Fruit fly (Drosophila melanogaster): ENCODE data around the gene CG31626.

The CG31626 gene

DNA sequence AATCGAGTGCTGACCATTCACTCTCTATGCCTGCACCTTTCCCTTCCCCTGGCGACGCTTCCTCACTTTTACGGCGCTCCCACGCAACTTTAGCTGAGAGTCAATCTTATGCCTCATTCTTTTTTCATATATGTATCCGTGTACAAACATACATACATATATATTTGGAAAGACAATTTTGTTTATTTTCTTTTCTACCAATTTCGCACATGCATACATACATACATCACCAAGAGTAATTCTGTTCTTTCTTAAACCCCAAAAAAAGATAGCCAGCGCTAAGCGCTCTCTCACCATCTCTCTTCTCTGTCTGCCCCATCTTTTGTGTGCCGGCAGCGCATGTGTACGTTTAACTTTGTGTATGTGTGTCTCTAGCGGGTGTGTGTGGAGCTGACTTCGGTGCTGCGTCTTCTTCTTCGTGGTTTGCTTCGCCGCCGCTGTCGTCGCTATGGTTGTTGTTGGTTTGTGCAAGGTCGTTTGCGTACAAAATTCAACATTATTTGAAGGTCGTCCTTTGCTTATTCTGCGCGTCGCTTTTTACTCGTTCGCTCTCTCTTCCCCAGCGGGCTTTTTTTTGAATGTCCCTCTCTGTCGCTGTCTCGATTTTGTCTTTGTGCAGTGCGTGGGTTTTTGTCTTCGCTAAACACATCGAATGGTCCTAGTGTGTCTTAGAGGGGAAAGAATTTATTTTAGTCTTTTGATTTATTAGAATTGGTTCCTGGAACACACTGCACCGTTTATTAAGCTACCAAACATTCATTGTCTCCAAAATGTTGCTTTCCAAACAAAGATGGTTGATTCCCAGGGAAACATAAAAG, 14.2 kb upstream of the CG31626 start (continued):
- TF ChIP-seq Xrp1 (GFP tag; IDR thresholded peaks at IDR 0.05) (no peak), ssp (GFP tag; IDR thresholded peaks at IDR 0.05) (no peak), CG6765 (GFP tag; optimal IDR thresholded peaks at IDR 0.05) (no peak), CG10147 (GFP tag; optimal IDR thresholded peaks at IDR 0.05) (no peak), CG15011 (GFP tag; optimal IDR thresholded peaks at IDR 0.05) (no peak), sug (tag; optimal IDR thresholded peaks at IDR 0.05) (peak; percentile 56), CG6689 (GFP tag; IDR thresholded peaks at IDR 0.05) (0 out of 2 replicates have a peak, but pooled peaks have one; percentile 16), CG30020 (tag; optimal IDR thresholded peaks at IDR 0.05) (no peak), CG17829 (tag; optimal IDR thresholded peaks at IDR 0.05) (peak; percentile 17), CG2678 (tag; optimal IDR thresholded peaks at IDR 0.05) (no peak), CG14441 (GFP tag; IDR thresholded peaks at IDR 0.05) (no peak), br (optimal IDR thresholded peaks at IDR 0.05) (no peak), zf30C (GFP tag; optimal IDR thresholded peaks at IDR 0.05) (no peak), trem (tag; optimal IDR thresholded peaks at IDR 0.05) (no peak), CG13296 (GFP tag; optimal IDR thresholded peaks at IDR 0.05) (no peak), PHDP (tag; optimal IDR thresholded peaks at IDR 0.05) (no peak), CG6683 (GFP tag; optimal IDR thresholded peaks at IDR 0.05) (no peak), rib (GFP tag; IDR thresholded peaks at IDR 0.05) (peak; percentile 66; the same call in 1 of the 2 replicates), CG9727 (GFP tag; optimal IDR thresholded peaks at IDR 0.05) (no peak), CG2875 (GFP tag; optimal IDR thresholded peaks at IDR 0.05) (no peak), HLH54F (GFP tag; optimal IDR thresholded peaks at IDR 0.05) (no peak), al (GFP tag; IDR thresholded peaks at IDR 0.05) (no peak), CG4820 (GFP tag; optimal IDR thresholded peaks at IDR 0.05) (no peak), CG32767 (GFP tag; IDR thresholded peaks at IDR 0.05) (peak; percentile 63; the same call in 1 of the 2 replicates), CG9932 (GFP tag; IDR thresholded peaks at IDR 0.05) (no peak), ERR (GFP tag; optimal IDR thresholded peaks at IDR 0.05) (peak; percentile 96), CG5180 (GFP tag; optimal IDR thresholded peaks at IDR 0.05) (peak; percentile 28), CG14860 (GFP tag; IDR thresholded peaks at IDR 0.05; ENCODE audit: partially characterized antibody) (no peak), CG18262 (tag; optimal IDR thresholded peaks at IDR 0.05) (no peak), Lpt (GFP tag; optimal IDR thresholded peaks at IDR 0.05) (no peak), HLH4C (GFP tag; IDR thresholded peaks at IDR 0.05; ENCODE audit: partially characterized antibody) (no peak), Abd-B (GFP tag; optimal IDR thresholded peaks at IDR 0.05) (no peak), MBD-R2 (GFP tag; IDR thresholded peaks at IDR 0.05) (no peak; the same call in 1 of the 2 replicates), az2 (GFP tag; optimal IDR thresholded peaks at IDR 0.05) (no peak), Mrtf (GFP tag; IDR thresholded peaks at IDR 0.05) (no peak), emc (GFP tag; optimal IDR thresholded peaks at IDR 0.05) (no peak), Sry-δ (GFP tag; optimal IDR thresholded peaks at IDR 0.05) (peak; percentile 19), nmo (GFP tag; optimal IDR thresholded peaks at IDR 0.05) (no peak), jing (GFP tag; optimal IDR thresholded peaks at IDR 0.05) (no peak), CG8359 (GFP tag; optimal IDR thresholded peaks at IDR 0.05; ENCODE audit: borderline replicate concordance) (no peak), CG10654 (GFP tag; optimal IDR thresholded peaks at IDR 0.05) (no peak), h (optimal IDR thresholded peaks at IDR 0.05) (no peak), run (tag; optimal IDR thresholded peaks at IDR 0.05) (peak; percentile 16), Ssrp (tag; optimal IDR thresholded peaks at IDR 0.05) (no peak), fd64A (GFP tag; optimal IDR thresholded peaks at IDR 0.05) (no peak), chif (GFP tag; optimal IDR thresholded peaks at IDR 0.05) (no peak), stc (GFP tag; IDR thresholded peaks at IDR 0.05) (no peak), dati (GFP tag; IDR thresholded peaks at IDR 0.05) (no peak), Nf-YA (GFP tag; IDR thresholded peaks at IDR 0.05) (no peak), CG8478 (optimal IDR thresholded peaks at IDR 0.05) (no peak), nom (GFP tag; optimal IDR thresholded peaks at IDR 0.05) (peak; percentile 49)

All from whole organism, embryonic.